Fruit fly (Drosophila melanogaster) whole organism, embryonic: ENCODE measurements around the gene Mst77F.

Experiments used
- CG10209 ChIP-seq: fragments of 200-800 bp; sonication (Bioruptor generic); optimal IDR thresholded peaks from 3 replicates; lab custom pipeline; 2017; ENCODE audit warnings: missing biosample characterization, mild to moderate bottlenecking, missing genetic modification characterization, missing genetic modification reagents
- CG1233 ChIP-seq: fragments of 200-800 bp; sonication (Bioruptor generic); optimal IDR thresholded peaks from 4 replicates; lab custom pipeline; 2018; ENCODE audit warnings: missing biosample characterization, mild to moderate bottlenecking, missing genetic modification characterization
- CG15514 ChIP-seq: fragments of 200-800 bp; sonication (Bioruptor generic); optimal IDR thresholded peaks from 3 replicates; lab custom pipeline; 2017; ENCODE audit warnings: missing biosample characterization, missing genetic modification characterization, mild to moderate bottlenecking, moderate library complexity, missing genetic modification reagents
- CG15601 ChIP-seq: fragments of 200-800 bp; sonication (Bioruptor generic); optimal IDR thresholded peaks from 3 replicates; lab custom pipeline; 2019; ENCODE audit warnings: missing biosample characterization, mild to moderate bottlenecking, missing genetic modification characterization, moderate library complexity
- CG1603 ChIP-seq: fragments of 200-800 bp; sonication (Bioruptor generic); optimal IDR thresholded peaks from 2 replicates; lab custom pipeline; 2019; ENCODE audit warnings: missing biosample characterization, mild to moderate bottlenecking, missing genetic modification characterization, moderate library complexity
- CG16813 ChIP-seq: fragments of 200-800 bp; sonication (Bioruptor generic); IDR thresholded peaks from 3 replicates; pipeline ENCODE4 v1.3.6; 2022; ENCODE audit warnings: missing biosample characterization, missing genetic modification characterization; ENCODE audit not compliant: partially characterized antibody
- CG3065 ChIP-seq: fragments of 200-800 bp; sonication (Bioruptor generic); optimal IDR thresholded peaks from 2 replicates; lab custom pipeline; 2016; ENCODE audit warnings: missing biosample characterization, missing genetic modification characterization
- CG31365 ChIP-seq: fragments of 200-800 bp; sonication (Bioruptor generic); optimal IDR thresholded peaks from 2 replicates; lab custom pipeline; 2018; ENCODE audit warnings: missing biosample characterization, mild to moderate bottlenecking, missing genetic modification characterization
- CG32767 ChIP-seq: fragments of 200-800 bp; sonication (Bioruptor generic); IDR thresholded peaks from 2 replicates; pipeline ENCODE4 v1.3.6; 2022; ENCODE audit warnings: missing biosample characterization, missing genetic modification characterization
- CG34422 ChIP-seq: fragments of 200-800 bp; sonication (Bioruptor generic); IDR thresholded peaks from 3 replicates; pipeline ENCODE4 v1.3.6; 2022; ENCODE audit warnings: missing biosample characterization, missing genetic modification characterization
- CG3838 ChIP-seq: fragments of 200-800 bp; sonication (Bioruptor generic); optimal IDR thresholded peaks from 3 replicates; lab custom pipeline; 2016; ENCODE audit warnings: missing biosample characterization, missing genetic modification characterization
- CG4707 ChIP-seq: fragments of 200-800 bp; sonication (Bioruptor generic); optimal IDR thresholded peaks from 2 replicates; lab custom pipeline; 2018; ENCODE audit warnings: missing biosample characterization, mild to moderate bottlenecking, missing genetic modification characterization, moderate library complexity
- CG5953 ChIP-seq: fragments of 200-800 bp; sonication (Bioruptor generic); IDR thresholded peaks from 2 replicates; pipeline ENCODE4 v1.3.6; 2022; ENCODE audit warnings: missing biosample characterization, missing genetic modification characterization
- CG6175 ChIP-seq: fragments of 200-800 bp; sonication (Bioruptor generic); IDR thresholded peaks from 3 replicates; pipeline ENCODE4 v1.3.6; 2022; ENCODE audit warnings: missing biosample characterization, missing genetic modification characterization
- Dad ChIP-seq: fragments of 200-800 bp; sonication (Bioruptor generic); optimal IDR thresholded peaks from 3 replicates; lab custom pipeline; 2016; ENCODE audit warnings: missing biosample characterization, missing genetic modification characterization
- Dbx ChIP-seq: fragments of 200-800 bp; sonication (Bioruptor generic); IDR thresholded peaks from 3 replicates; pipeline ENCODE4 v1.3.6; 2022; ENCODE audit warnings: missing biosample characterization, missing genetic modification characterization
- Ets65A ChIP-seq: fragments of 200-800 bp; sonication (Bioruptor generic); peaks from one replicate; lab custom pipeline; 2016; ENCODE audit warnings: missing biosample characterization, missing genetic modification characterization
- Fer3 ChIP-seq: fragments of 200-800 bp; sonication (Bioruptor generic); optimal IDR thresholded peaks from 2 replicates; lab custom pipeline; 2018; ENCODE audit warnings: missing biosample characterization, mild to moderate bottlenecking, missing genetic modification characterization, moderate library complexity
- Gug ChIP-seq: fragments of 200-800 bp; sonication (Bioruptor generic); IDR thresholded peaks from 4 replicates; pipeline ENCODE4 v1.3.6; 2022; ENCODE audit warnings: missing biosample characterization, missing genetic modification characterization
- Jarid2 ChIP-seq: fragments of 200-800 bp; sonication (Bioruptor generic); optimal IDR thresholded peaks from 3 replicates; lab custom pipeline; 2017; ENCODE audit warnings: mild to moderate bottlenecking, missing biosample characterization, missing genetic modification reagents, missing genetic modification characterization
- Med ChIP-seq: fragments of 200-800 bp; sonication (Bioruptor generic); peaks from one replicate; lab custom pipeline; 2016; ENCODE audit warnings: missing biosample characterization, missing genetic modification characterization, mild to moderate bottlenecking, inconsistent platforms, moderate library complexity
- NC2α ChIP-seq: fragments of 200-800 bp; sonication (Bioruptor generic); optimal IDR thresholded peaks from 2 replicates; lab custom pipeline; 2016; ENCODE audit warnings: missing biosample characterization, missing genetic modification characterization
- Nf-YB ChIP-seq: fragments of 200-800 bp; sonication (Bioruptor generic); optimal IDR thresholded peaks from 3 replicates; lab custom pipeline; 2019; ENCODE audit warnings: missing biosample characterization, mild to moderate bottlenecking, missing genetic modification characterization, moderate library complexity
- Nf-YC ChIP-seq: fragments of 200-800 bp; optimal IDR thresholded peaks from 3 replicates; lab custom pipeline; 2019; ENCODE audit warnings: missing biosample characterization, mild to moderate bottlenecking, missing genetic modification characterization, moderate library complexity
- Optix ChIP-seq: fragments of 200-800 bp; sonication (Bioruptor generic); IDR thresholded peaks from 3 replicates; pipeline ENCODE4 v1.3.6; 2022; ENCODE audit warnings: missing biosample characterization, missing genetic modification characterization
- Pdp1 ChIP-seq, 2 experiments: fragments of 200-800 bp; sonication (Bioruptor generic); optimal IDR thresholded peaks; 3 replicates each; lab custom pipeline; 2016; ENCODE audit warnings: missing biosample characterization in 2 of 2, missing genetic modification characterization in 2 of 2, mild to moderate bottlenecking in 1 of 2, moderate library complexity in 1 of 2
- Side ChIP-seq: fragments of 200-800 bp; sonication (Bioruptor generic); optimal IDR thresholded peaks from 2 replicates; lab custom pipeline; 2016; ENCODE audit warnings: missing biosample characterization, missing genetic modification characterization
- Six4 ChIP-seq: fragments of 200-800 bp; sonication (Bioruptor generic); optimal IDR thresholded peaks from 2 replicates; lab custom pipeline; 2016; ENCODE audit warnings: missing biosample characterization, missing genetic modification characterization
- Spps ChIP-seq: fragments of 200-800 bp; sonication (Bioruptor generic); optimal IDR thresholded peaks from 2 replicates; lab custom pipeline; 2018; ENCODE audit warnings: missing biosample characterization, mild to moderate bottlenecking, missing genetic modification characterization
- Sry-δ ChIP-seq: fragments of 200-800 bp; sonication (Bioruptor generic); optimal IDR thresholded peaks from 2 replicates; lab custom pipeline; 2016; ENCODE audit warnings: missing biosample characterization, missing genetic modification characterization
- TFAM ChIP-seq: fragments of 200-800 bp; sonication (Bioruptor generic); optimal IDR thresholded peaks from 2 replicates; lab custom pipeline; 2017; ENCODE audit warnings: missing biosample characterization, missing genetic modification characterization, inconsistent platforms
- Vsx1 ChIP-seq: fragments of 200-800 bp; sonication (Bioruptor generic); optimal IDR thresholded peaks from 2 replicates; lab custom pipeline; 2017; ENCODE audit warnings: missing biosample characterization, mild to moderate bottlenecking, missing genetic modification characterization, missing genetic modification reagents
- az2 ChIP-seq: fragments of 200-800 bp; sonication (Bioruptor generic); optimal IDR thresholded peaks from 3 replicates; lab custom pipeline; 2016; ENCODE audit warnings: missing biosample characterization, missing genetic modification characterization
- bab2 ChIP-seq: fragments of 200-800 bp; sonication (Bioruptor generic); optimal IDR thresholded peaks from 2 replicates; lab custom pipeline; 2016; ENCODE audit warnings: missing biosample characterization, missing genetic modification characterization
- dysf ChIP-seq: fragments of 200-800 bp; sonication (Bioruptor generic); IDR thresholded peaks from 3 replicates; pipeline ENCODE4 v1.3.6; 2022; ENCODE audit warnings: missing biosample characterization, missing genetic modification characterization
- fd96Cb ChIP-seq: fragments of 200-800 bp; sonication (Bioruptor generic); optimal IDR thresholded peaks from 2 replicates; lab custom pipeline; 2018; ENCODE audit warnings: missing biosample characterization, mild to moderate bottlenecking, missing genetic modification characterization, moderate library complexity
- grn ChIP-seq: fragments of 200-800 bp; sonication (Bioruptor generic); optimal IDR thresholded peaks from 3 replicates; lab custom pipeline; 2017; ENCODE audit warnings: missing biosample characterization, missing genetic modification characterization
- her ChIP-seq: fragments of 200-800 bp; sonication (Bioruptor generic); optimal IDR thresholded peaks from 2 replicates; lab custom pipeline; 2016; ENCODE audit warnings: missing biosample characterization, missing genetic modification characterization
- knrl ChIP-seq: fragments of 200-800 bp; sonication (Bioruptor generic); IDR thresholded peaks from 3 replicates; pipeline ENCODE4 v1.3.6; 2022; ENCODE audit warnings: missing biosample characterization, missing genetic modification characterization; ENCODE audit not compliant: partially characterized antibody
- nerfin-1 ChIP-seq: fragments of 200-800 bp; sonication (Bioruptor generic); optimal IDR thresholded peaks from 3 replicates; lab custom pipeline; 2019; ENCODE audit warnings: missing biosample characterization, mild to moderate bottlenecking, missing genetic modification characterization, moderate library complexity
- org-1 ChIP-seq: fragments of 200-800 bp; sonication (Bioruptor generic); optimal IDR thresholded peaks from 2 replicates; lab custom pipeline; 2017; ENCODE audit warnings: missing biosample characterization, missing genetic modification characterization
- pfk ChIP-seq: fragments of 200-800 bp; sonication (Bioruptor generic); optimal IDR thresholded peaks from 2 replicates; lab custom pipeline; 2018; ENCODE audit warnings: missing biosample characterization, mild to moderate bottlenecking, missing genetic modification characterization, moderate library complexity
- pros ChIP-seq: fragments of 200-800 bp; sonication (Bioruptor generic); optimal IDR thresholded peaks from 3 replicates; lab custom pipeline; 2019; ENCODE audit warnings: missing biosample characterization, mild to moderate bottlenecking, missing genetic modification characterization, moderate library complexity
- rib ChIP-seq: fragments of 200-800 bp; sonication (Bioruptor generic); IDR thresholded peaks from 2 replicates; pipeline ENCODE4 v1.3.6; 2022; ENCODE audit warnings: missing biosample characterization, missing genetic modification characterization
- ro ChIP-seq: fragments of 200-800 bp; sonication (Bioruptor generic); IDR thresholded peaks from 2 replicates; pipeline ENCODE4 v1.3.6; 2022; ENCODE audit warnings: missing biosample characterization, missing genetic modification characterization
- sens ChIP-seq: fragments of 200-800 bp; sonication (Bioruptor generic); peaks from one replicate; lab custom pipeline; 2016; ENCODE audit warnings: missing biosample characterization, missing genetic modification characterization
- unc-4 ChIP-seq: fragments of 200-800 bp; sonication (Bioruptor generic); IDR thresholded peaks from 2 replicates; pipeline ENCODE4 v1.3.6; 2022; ENCODE audit warnings: missing biosample characterization, missing genetic modification characterization; ENCODE audit not compliant: partially characterized antibody
- yki ChIP-seq: fragments of >200 bp; optimal IDR thresholded peaks from 3 replicates; lab custom pipeline; 2018
- zf30C ChIP-seq: fragments of 200-800 bp; sonication (Bioruptor generic); optimal IDR thresholded peaks from 3 replicates; lab custom pipeline; 2018; ENCODE audit warnings: missing biosample characterization, mild to moderate bottlenecking, missing genetic modification characterization

Mst77F gene

dm6 chr3L:20798325-20798846, 19.4 kb downstream of the Mst77F start, which contains the start of the genes CG3698 and tzn (continued):
- TF ChIP-seq az2 (GFP tag; lab: Kevin White, UChicago): peak; percentile 88
- TF ChIP-seq knrl (GFP tag; lab: Robert Waterston, UW): no peak; the same call in 2 of the 3 replicates
- peak; percentile 82 for TF ChIP-seq CG3838 (GFP tag; lab: Kevin White, UChicago)
- TF ChIP-seq dysf (GFP tag; lab: Robert Waterston, UW): peak; percentile 92
- TF ChIP-seq TFAM: peak; percentile 70
- peak; percentile 95 for TF ChIP-seq CG34422 (GFP tag; lab: Robert Waterston, UW)
- peak; percentile 79 for TF ChIP-seq fd96Cb (tag; lab: Kevin White, UChicago)
- TF ChIP-seq CG1603 (tag; lab: Kevin White, UChicago): peak; percentile 94
- TF ChIP-seq zf30C (GFP tag; lab: Kevin White, UChicago): peak; percentile 39
- no peak for TF ChIP-seq yki (lab: Kevin White, UChicago)
- TF ChIP-seq CG1233 (GFP tag; lab: Kevin White, UChicago): peak; percentile 97
- TF ChIP-seq CG3065 (GFP tag; lab: Kevin White, UChicago): peak; percentile 90
- peak; percentile 84 for TF ChIP-seq rib (GFP tag; lab: Robert Waterston, UW)
- no peak for TF ChIP-seq Vsx1 (GFP tag; lab: Kevin White, UChicago)
- TF ChIP-seq CG31365 (tag; lab: Kevin White, UChicago): peak; percentile 83
- TF ChIP-seq, all 482 proteins: peak for 403

- TF ChIP-seq org-1 (GFP tag; lab: Kevin White, UChicago): no peak
- TF ChIP-seq CG32767 (GFP tag; lab: Robert Waterston, UW): no peak
- TF ChIP-seq sens: peak; percentile 11
- no peak for TF ChIP-seq CG16813 (GFP tag; lab: Robert Waterston, UW)
- no peak for TF ChIP-seq ro
- no peak for TF ChIP-seq Side
- no peak for TF ChIP-seq Fer3 (tag; lab: Kevin White, UChicago)
- TF ChIP-seq Ets65A: peak; percentile 93
- TF ChIP-seq CG15514 (GFP tag; lab: Kevin White, UChicago): no peak
- no peak for TF ChIP-seq Pdp1 (GFP tag; optimal IDR thresholded peaks at IDR 0.05; lab: Kevin White, UChicago)
- no peak for TF ChIP-seq grn (GFP tag; lab: Kevin White, UChicago)
- TF ChIP-seq CG5953 (GFP tag; lab: Robert Waterston, UW): 0 out of 2 replicates have a peak, but pooled peaks have one; percentile 11
- peak; percentile 44 for TF ChIP-seq Med
- 0 out of 3 replicates have a peak, but pooled peaks have one; percentile 20 for TF ChIP-seq CG6175
- TF ChIP-seq Dbx (GFP tag; lab: Robert Waterston, UW): 0 out of 3 replicates have a peak, but pooled peaks have one; percentile 13
- no peak for TF ChIP-seq CG15601
- no peak for TF ChIP-seq Nf-YC
- TF ChIP-seq unc-4 (GFP tag; lab: Robert Waterston, UW): no peak
- TF ChIP-seq CG10209 (GFP tag; lab: Kevin White, UChicago): no peak
- no peak for TF ChIP-seq CG4707 (GFP tag; lab: Kevin White, UChicago)
- no peak for TF ChIP-seq Dad
- TF ChIP-seq, all 482 proteins: peak for 6
Observed at dm6 chr3L:20797379-20797778, 20.4 kb downstream of the Mst77F start.

- TF ChIP-seq Gug (GFP tag; lab: Robert Waterston, UW) (no peak), Optix (GFP tag; lab: Robert Waterston, UW) (no peak), Spps (no peak), zf30C (GFP tag; lab: Kevin White, UChicago) (peak; percentile 12), pfk (peak; percentile 98), nerfin-1 (tag; lab: Kevin White, UChicago) (peak; percentile 28), her (GFP tag; lab: Kevin White, UChicago) (no peak), Jarid2 (GFP tag; lab: Kevin White, UChicago) (peak; percentile 3), bab2 (GFP tag; lab: Kevin White, UChicago) (no peak), Six4 (GFP tag; lab: Kevin White, UChicago) (peak; percentile 39), NC2α (GFP tag; lab: Kevin White, UChicago) (no peak), Nf-YC (peak; percentile 91), Nf-YB (GFP tag; lab: Kevin White, UChicago) (peak; percentile 86), pros (GFP tag; lab: Kevin White, UChicago) (peak; percentile 70), Sry-δ (GFP tag; lab: Kevin White, UChicago) (no peak)
Observed at dm6 chr3L:20796757-20797156, 21.1 kb downstream of the Mst77F start.
